Worm (Caenorhabditis elegans) whole organism, late embryonic: ENCODE measurements around the gene W03D2.9.

ENCODE experiments used
- C08G9.2 ChIP-seq: sonication (generic microtip); optimal IDR thresholded peaks from 2 replicates; lab custom pipeline; 2016; ENCODE audit warnings: mild to moderate bottlenecking, missing genetic modification characterization, moderate library complexity, missing compliant biosample characterization
- C38D4.7 ChIP-seq: fragments of 200-800 bp; sonication (Bioruptor generic); optimal IDR thresholded peaks from 2 replicates; lab custom pipeline; 2018; ENCODE audit warnings: mild to moderate bottlenecking, missing genetic modification characterization, moderate library complexity, missing compliant biosample characterization
- ceh-22 ChIP-seq: sonication (generic microtip); optimal IDR thresholded peaks from 2 replicates; lab custom pipeline; 2017; ENCODE audit warnings: missing biosample characterization, missing genetic modification characterization
- ceh-45 ChIP-seq: fragments of 200-800 bp; sonication (Bioruptor generic); IDR thresholded peaks from 2 replicates; pipeline ENCODE4 v1.3.6; 2022; ENCODE audit warnings: missing genetic modification reagents, missing genetic modification characterization, missing compliant biosample characterization
- elt-2 ChIP-seq: sonication (generic microtip); optimal IDR thresholded peaks from 2 replicates; lab custom pipeline; 2016; ENCODE audit warnings: missing genetic modification reagents, missing genetic modification characterization, missing compliant biosample characterization
- ets-4 ChIP-seq: sonication (generic microtip); optimal IDR thresholded peaks from 2 replicates; lab custom pipeline; 2016; ENCODE audit warnings: missing genetic modification characterization, missing compliant biosample characterization
- lin-11 ChIP-seq: fragments of 200-800 bp; sonication (Bioruptor generic); optimal IDR thresholded peaks from 2 replicates; lab custom pipeline; 2018; ENCODE audit warnings: mild to moderate bottlenecking, missing genetic modification characterization, missing compliant biosample characterization
- mec-3 ChIP-seq: sonication (generic microtip); optimal IDR thresholded peaks from 2 replicates; lab custom pipeline; 2016; ENCODE audit warnings: borderline replicate concordance, missing genetic modification characterization, missing compliant biosample characterization
- pha-4 ChIP-seq: fragments of 150-350 bp; optimal IDR thresholded peaks from 2 replicates; lab custom pipeline; 2018; ENCODE audit warnings: missing biosample characterization, missing genetic modification reagents, missing genetic modification characterization
- ref-2 ChIP-seq: sonication (generic microtip); optimal IDR thresholded peaks from 2 replicates; lab custom pipeline; 2016; ENCODE audit warnings: missing genetic modification characterization, missing compliant biosample characterization
- tbx-7 ChIP-seq: sonication (generic microtip); optimal IDR thresholded peaks from 2 replicates; lab custom pipeline; 2016; ENCODE audit warnings: missing genotype, missing genetic modification characterization, missing compliant biosample characterization

- TF ChIP-seq ets-4 (tag; lab: Kevin White, UChicago) = no peak
- TF ChIP-seq mec-3 (tag; lab: Kevin White, UChicago) = no peak
- TF ChIP-seq C38D4.7 (GFP tag; lab: Kevin White, UChicago) = no peak
- TF ChIP-seq lin-11 (tag; lab: Kevin White, UChicago) = no peak
- no peak for TF ChIP-seq elt-2 (tag; lab: Kevin White, UChicago)
- no peak for TF ChIP-seq tbx-7 (tag; lab: Kevin White, UChicago)
- no peak for TF ChIP-seq ceh-22 (tag; lab: Kevin White, UChicago)
- no peak for TF ChIP-seq ref-2 (tag; lab: Kevin White, UChicago)
- TF ChIP-seq C08G9.2 (tag; lab: Kevin White, UChicago) = no peak
- no peak for TF ChIP-seq pha-4 (tag; lab: Kevin White, UChicago)
- no peak for TF ChIP-seq ceh-45 (GFP tag; lab: Robert Waterston, UW)
Measured at ce11 chrIV:4123083-4123482, 48.6 kb upstream of the W03D2.9 start, which contains the start of gene mul-1.
